Fruit fly (Drosophila melanogaster) whole organism, embryonic: ENCODE results near the gene dod.

Source experiments
- Antp ChIP-seq: fragments of 200-800 bp; sonication (Bioruptor generic); optimal IDR thresholded peaks from 3 replicates; lab custom pipeline; 2016; ENCODE audit warnings: missing biosample characterization, missing genetic modification characterization
- BEAF-32 ChIP-seq: fragments of 200-800 bp; sonication (Bioruptor generic); optimal IDR thresholded peaks from 3 replicates; lab custom pipeline; 2017; ENCODE audit warnings: missing biosample characterization, missing genetic modification characterization, mild to moderate bottlenecking, moderate library complexity, missing genetic modification reagents
- CG10543 ChIP-seq: fragments of 200-800 bp; sonication (Bioruptor generic); optimal IDR thresholded peaks from 3 replicates; lab custom pipeline; 2017; ENCODE audit warnings: missing biosample characterization, mild to moderate bottlenecking, missing genetic modification characterization, moderate library complexity
- CG11696 ChIP-seq: fragments of 200-800 bp; sonication (Bioruptor generic); IDR thresholded peaks from 2 replicates; pipeline ENCODE4 v1.3.6; 2022; ENCODE audit warnings: missing biosample characterization, missing genetic modification characterization
- CG12659 ChIP-seq: fragments of 200-800 bp; sonication (Bioruptor generic); optimal IDR thresholded peaks from 3 replicates; lab custom pipeline; 2017; ENCODE audit warnings: mild to moderate bottlenecking, missing biosample characterization, missing genetic modification reagents, missing genetic modification characterization
- CG1602 ChIP-seq: fragments of 200-800 bp; sonication (Bioruptor generic); optimal IDR thresholded peaks from 3 replicates; lab custom pipeline; 2016; ENCODE audit warnings: missing biosample characterization, missing genetic modification characterization
- CG1647 ChIP-seq: fragments of 200-800 bp; sonication (Bioruptor generic); optimal IDR thresholded peaks from 3 replicates; lab custom pipeline; 2016; ENCODE audit warnings: missing biosample characterization, missing genetic modification characterization
- CG2120 ChIP-seq: fragments of 200-800 bp; sonication (Bioruptor generic); optimal IDR thresholded peaks from 3 replicates; lab custom pipeline; 2016; ENCODE audit warnings: missing biosample characterization, missing genetic modification characterization
- CG2889 ChIP-seq: fragments of 200-800 bp; sonication (Bioruptor generic); IDR thresholded peaks from 3 replicates; pipeline ENCODE4 v1.3.6; 2022; ENCODE audit warnings: missing biosample characterization, missing genetic modification characterization
- CG34224 ChIP-seq: fragments of 200-800 bp; sonication (Bioruptor generic); IDR thresholded peaks from 3 replicates; pipeline ENCODE4 v1.3.6; 2022; ENCODE audit warnings: missing biosample characterization, missing genetic modification characterization; ENCODE audit not compliant: partially characterized antibody
- CG3847 ChIP-seq: fragments of 200-800 bp; sonication (Bioruptor generic); IDR thresholded peaks from 2 replicates; pipeline ENCODE4 v1.3.6; 2022; ENCODE audit warnings: missing biosample characterization, missing genetic modification characterization
- CG4617 ChIP-seq: fragments of 200-800 bp; sonication (Bioruptor generic); optimal IDR thresholded peaks from 3 replicates; lab custom pipeline; 2016; ENCODE audit warnings: missing biosample characterization, missing genetic modification characterization, borderline replicate concordance
- CG5180 ChIP-seq: fragments of 200-800 bp; sonication (Bioruptor generic); optimal IDR thresholded peaks from 3 replicates; lab custom pipeline; 2017; ENCODE audit warnings: missing biosample characterization, missing genetic modification characterization, mild to moderate bottlenecking, moderate library complexity, missing genetic modification reagents
- CG7963 ChIP-seq: fragments of 200-800 bp; sonication (Bioruptor generic); IDR thresholded peaks from 3 replicates; pipeline ENCODE4 v1.3.6; 2022; ENCODE audit warnings: missing biosample characterization, missing genetic modification characterization; ENCODE audit not compliant: partially characterized antibody
- CG8765 ChIP-seq: fragments of 200-800 bp; sonication (Bioruptor generic); IDR thresholded peaks from 2 replicates; pipeline ENCODE4 v1.3.6; 2022; ENCODE audit warnings: missing biosample characterization, missing genetic modification characterization
- CG9437 ChIP-seq: fragments of 200-800 bp; sonication (Bioruptor generic); optimal IDR thresholded peaks from 2 replicates; lab custom pipeline; 2018; ENCODE audit warnings: missing biosample characterization, mild to moderate bottlenecking, missing genetic modification characterization
- Camta ChIP-seq: fragments of 200-800 bp; sonication (Bioruptor generic); optimal IDR thresholded peaks from 2 replicates; lab custom pipeline; 2016; ENCODE audit warnings: missing biosample characterization, missing genetic modification characterization
- D19B ChIP-seq: fragments of 200-800 bp; sonication (Bioruptor generic); optimal IDR thresholded peaks from 2 replicates; lab custom pipeline; 2017; ENCODE audit warnings: missing biosample characterization, mild to moderate bottlenecking, missing genetic modification characterization
- Dll ChIP-seq: fragments of 200-800 bp; sonication (Bioruptor generic); IDR thresholded peaks from 4 replicates; pipeline ENCODE4 v1.3.6; 2022; ENCODE audit warnings: missing biosample characterization, missing genetic modification characterization; ENCODE audit not compliant: partially characterized antibody
- E2f2 ChIP-seq: fragments of 200-800 bp; sonication (Bioruptor generic); IDR thresholded peaks from 2 replicates; pipeline ENCODE4 v1.3.6; 2022; ENCODE audit warnings: missing biosample characterization, missing genetic modification characterization
- H2.0 ChIP-seq: fragments of 200-800 bp; sonication (Bioruptor generic); IDR thresholded peaks from 2 replicates; pipeline ENCODE4 v1.3.6; 2022; ENCODE audit warnings: missing biosample characterization, missing genetic modification characterization
- HHEX ChIP-seq: fragments of 200-800 bp; sonication (Bioruptor generic); optimal IDR thresholded peaks from 3 replicates; lab custom pipeline; 2017; ENCODE audit warnings: missing biosample characterization, mild to moderate bottlenecking, missing genetic modification characterization, missing genetic modification reagents
- Hey ChIP-seq: fragments of 200-800 bp; sonication (Bioruptor generic); optimal IDR thresholded peaks from 3 replicates; lab custom pipeline; 2018; ENCODE audit warnings: missing biosample characterization, mild to moderate bottlenecking, missing genetic modification characterization
- Hr51 ChIP-seq, 2 experiments: fragments of 200-800 bp; sonication (Bioruptor generic); optimal IDR thresholded peaks; 2 replicates in 1 of 2; 3 replicates in 1 of 2; lab custom pipeline; 2016 to 2018; ENCODE audit warnings: missing biosample characterization in 2 of 2, missing genetic modification characterization in 2 of 2, mild to moderate bottlenecking in 1 of 2, moderate library complexity in 1 of 2
- NFAT ChIP-seq: fragments of 200-800 bp; sonication (Bioruptor generic); IDR thresholded peaks from 2 replicates; pipeline ENCODE4 v1.3.6; 2022; ENCODE audit warnings: missing biosample characterization, missing genetic modification characterization
- Oli ChIP-seq: fragments of 200-800 bp; sonication (Bioruptor generic); optimal IDR thresholded peaks from 2 replicates; lab custom pipeline; 2018; ENCODE audit warnings: missing biosample characterization, mild to moderate bottlenecking, missing genetic modification characterization, moderate library complexity
- Opbp ChIP-seq: fragments of 200-800 bp; sonication (Bioruptor generic); IDR thresholded peaks from 3 replicates; pipeline ENCODE4 v1.3.6; 2022; ENCODE audit warnings: missing biosample characterization, missing genetic modification characterization; ENCODE audit not compliant: partially characterized antibody
- Rfx ChIP-seq: fragments of 200-800 bp; sonication (Bioruptor generic); IDR thresholded peaks from 2 replicates; pipeline ENCODE4 v1.3.6; 2022; ENCODE audit warnings: missing biosample characterization, missing genetic modification characterization
- Six4 ChIP-seq: fragments of 200-800 bp; sonication (Bioruptor generic); optimal IDR thresholded peaks from 2 replicates; lab custom pipeline; 2016; ENCODE audit warnings: missing biosample characterization, missing genetic modification characterization
- Sry-δ ChIP-seq: fragments of 200-800 bp; sonication (Bioruptor generic); optimal IDR thresholded peaks from 2 replicates; lab custom pipeline; 2016; ENCODE audit warnings: missing biosample characterization, missing genetic modification characterization
- TFAM ChIP-seq: fragments of 200-800 bp; sonication (Bioruptor generic); optimal IDR thresholded peaks from 2 replicates; lab custom pipeline; 2017; ENCODE audit warnings: missing biosample characterization, missing genetic modification characterization, inconsistent platforms
- Xbp1 ChIP-seq: fragments of 200-800 bp; sonication (Bioruptor generic); optimal IDR thresholded peaks from 3 replicates; lab custom pipeline; 2016; ENCODE audit warnings: missing biosample characterization, mild to moderate bottlenecking, missing genetic modification characterization
- bcd ChIP-seq: fragments of 200-800 bp; sonication (Bioruptor generic); optimal IDR thresholded peaks from 2 replicates; lab custom pipeline; 2017; ENCODE audit warnings: missing biosample characterization, mild to moderate bottlenecking, missing genetic modification characterization
- fd3F ChIP-seq: fragments of 200-800 bp; sonication (Bioruptor generic); optimal IDR thresholded peaks from 2 replicates; lab custom pipeline; 2018; ENCODE audit warnings: missing biosample characterization, mild to moderate bottlenecking, missing genetic modification characterization, moderate library complexity
- gro ChIP-seq: fragments of 200-800 bp; sonication (Bioruptor generic); optimal IDR thresholded peaks from 2 replicates; lab custom pipeline; 2016; ENCODE audit warnings: missing biosample characterization, missing genetic modification characterization
- klu ChIP-seq: fragments of 200-800 bp; sonication (Bioruptor generic); IDR thresholded peaks from 2 replicates; pipeline ENCODE4 v1.3.6; 2022; ENCODE audit warnings: missing biosample characterization, missing genetic modification characterization
- lilli ChIP-seq: fragments of 200-800 bp; sonication (Bioruptor generic); optimal IDR thresholded peaks from 3 replicates; lab custom pipeline; 2016; ENCODE audit warnings: missing biosample characterization, missing genetic modification characterization
- nom ChIP-seq: fragments of 200-800 bp; sonication (Bioruptor generic); optimal IDR thresholded peaks from 2 replicates; lab custom pipeline; 2017; ENCODE audit warnings: missing biosample characterization, missing genetic modification characterization, mild to moderate bottlenecking, moderate library complexity, missing genetic modification reagents
- onecut ChIP-seq: fragments of 200-800 bp; sonication (Bioruptor generic); IDR thresholded peaks from 2 replicates; pipeline ENCODE4 v1.3.6; 2022; ENCODE audit warnings: missing biosample characterization, missing genetic modification characterization
- psq ChIP-seq: fragments of 200-800 bp; sonication (Bioruptor generic); optimal IDR thresholded peaks from 2 replicates; lab custom pipeline; 2017; ENCODE audit warnings: missing biosample characterization, missing genetic modification characterization
- pzg ChIP-seq: fragments of 200-800 bp; sonication (Bioruptor generic); optimal IDR thresholded peaks from 3 replicates; lab custom pipeline; 2018; ENCODE audit warnings: missing biosample characterization, mild to moderate bottlenecking, missing genetic modification characterization, moderate library complexity
- row ChIP-seq: fragments of 200-800 bp; sonication (Bioruptor generic); IDR thresholded peaks from 3 replicates; pipeline ENCODE4 v1.3.6; 2022; ENCODE audit warnings: missing biosample characterization, missing genetic modification characterization
- sd ChIP-seq: fragments of 200-800 bp; sonication (Bioruptor generic); optimal IDR thresholded peaks from 3 replicates; lab custom pipeline; 2018; ENCODE audit warnings: missing biosample characterization, mild to moderate bottlenecking, missing genetic modification characterization, moderate library complexity
- usp ChIP-seq: fragments of >200 bp; optimal IDR thresholded peaks from 2 replicates; lab custom pipeline; 2017; ENCODE audit warnings: missing biosample characterization, missing genetic modification characterization
- wdn ChIP-seq: fragments of 200-800 bp; sonication (Bioruptor generic); IDR thresholded peaks from 2 replicates; pipeline ENCODE4 v1.3.6; 2022; ENCODE audit warnings: missing biosample characterization, missing genetic modification characterization
- z ChIP-seq: fragments of 200-800 bp; sonication (Bioruptor generic); IDR thresholded peaks from 3 replicates; pipeline ENCODE4 v1.3.6; 2022; ENCODE audit warnings: missing biosample characterization, missing genetic modification characterization
- zen ChIP-seq: fragments of 200-800 bp; sonication (Bioruptor generic); optimal IDR thresholded peaks from 3 replicates; lab custom pipeline; 2018; ENCODE audit warnings: missing biosample characterization, mild to moderate bottlenecking, missing genetic modification characterization, moderate library complexity
- zen2 ChIP-seq: fragments of 200-800 bp; sonication (Bioruptor generic); IDR thresholded peaks from 3 replicates; pipeline ENCODE4 v1.3.6; 2022; ENCODE audit warnings: missing biosample characterization, missing genetic modification characterization; ENCODE audit not compliant: partially characterized antibody

dod gene

dm6 chrX:21373659-21374426, 28.7 kb downstream of the dod start, which contains the start of gene slgA (continued):
- TF ChIP-seq Dll (GFP tag; lab: Robert Waterston, UW) (peak; percentile 77), H2.0 (GFP tag; lab: Robert Waterston, UW) (no peak), CG3847 (GFP tag; lab: Robert Waterston, UW) (peak; percentile 47; the same call in 1 of the 2 replicates), gro (GFP tag; lab: Kevin White, UChicago) (peak; percentile 18), CG7963 (GFP tag; lab: Robert Waterston, UW) (peak; percentile 49; the same call in 1 of the 3 replicates), NFAT (GFP tag; lab: Robert Waterston, UW) (peak; percentile 26; the same call in 1 of the 2 replicates), HHEX (GFP tag; lab: Kevin White, UChicago) (peak; percentile 36), CG2120 (GFP tag; lab: Kevin White, UChicago) (peak; percentile 65), klu (GFP tag; lab: Robert Waterston, UW) (no peak), CG4617 (GFP tag; lab: Kevin White, UChicago) (no peak), row (GFP tag; lab: Robert Waterston, UW) (peak; percentile 66), CG8765 (no peak), CG1647 (GFP tag; lab: Kevin White, UChicago) (peak; percentile 43), Opbp (GFP tag; lab: Robert Waterston, UW) (peak; percentile 71), nom (peak; percentile 22), CG34224 (GFP tag; lab: Robert Waterston, UW) (peak; percentile 62; the same call in 2 of the 3 replicates), psq (GFP tag; lab: Kevin White, UChicago) (no peak), Antp (GFP tag; lab: Kevin White, UChicago) (peak; percentile 74), CG5180 (GFP tag; lab: Kevin White, UChicago) (no peak), sd (tag; lab: Kevin White, UChicago) (peak; percentile 5), Hey (tag; lab: Kevin White, UChicago) (no peak), CG1602 (GFP tag; lab: Kevin White, UChicago) (no peak), Six4 (no peak), Camta (peak; percentile 24), z (GFP tag; lab: Robert Waterston, UW) (no peak), Rfx (GFP tag; lab: Robert Waterston, UW) (peak; percentile 64), CG11696 (peak; percentile 87), bcd (GFP tag; lab: Kevin White, UChicago) (peak; percentile 29), CG10543 (peak; percentile 42), E2f2 (GFP tag; lab: Robert Waterston, UW) (peak; percentile 87), CG9437 (GFP tag; lab: Kevin White, UChicago) (peak; percentile 2), D19B (GFP tag; lab: Kevin White, UChicago) (no peak), BEAF-32 (GFP tag; lab: Kevin White, UChicago) (peak; percentile 83), TFAM (GFP tag; lab: Kevin White, UChicago) (no peak), Hr51 (GFP tag; optimal IDR thresholded peaks at IDR 0.05; lab: Kevin White, UChicago) (peak in 1 of 2 experiments; percentile 64), zen (no peak), pzg (GFP tag; lab: Kevin White, UChicago) (peak; percentile 86), lilli (GFP tag; lab: Kevin White, UChicago) (peak; percentile 47), CG2889 (no peak), usp (GFP tag; lab: Kevin White, UChicago) (no peak), CG12659 (GFP tag; lab: Kevin White, UChicago) (peak; percentile 63), Xbp1 (GFP tag; lab: Kevin White, UChicago) (peak; percentile 38), Sry-δ (GFP tag; lab: Kevin White, UChicago) (peak; percentile 85), Oli (tag; lab: Kevin White, UChicago) (no peak), onecut (GFP tag; lab: Robert Waterston, UW) (peak; percentile 20; the same call in 1 of the 2 replicates), wdn (no peak), zen2 (GFP tag; lab: Robert Waterston, UW) (peak; percentile 64), fd3F (GFP tag; lab: Kevin White, UChicago) (no peak)
